Worm (Caenorhabditis elegans): ENCODE results near the gene ltd-1.

The ltd-1 gene

ce11 chrII:8131413-8131966 is 38.9 kb upstream of the ltd-1 start:
- TF ChIP-seq mab-5 (tag; optimal IDR thresholded peaks at IDR 0.05) (no peak), cnd-1 (tag; optimal IDR thresholded peaks at IDR 0.05) (no peak), unc-62 (GFP tag; optimal IDR thresholded peaks at IDR 0.05) (no peak), zip-8 (tag; optimal IDR thresholded peaks at IDR 0.05) (no peak), elt-3 (tag; optimal IDR thresholded peaks at IDR 0.05) (no peak), ham-2 (GFP tag; optimal IDR thresholded peaks at IDR 0.05) (no peak), snpc-4 (tag; optimal IDR thresholded peaks at IDR 0.05) (no peak), nhr-12 (tag; optimal IDR thresholded peaks at IDR 0.05) (no peak), ceh-43 (GFP tag; optimal IDR thresholded peaks at IDR 0.05) (no peak), M03D4.4 (tag; optimal IDR thresholded peaks at IDR 0.05) (no peak), mep-1 (tag; optimal IDR thresholded peaks at IDR 0.05) (no peak), ces-1 (GFP tag; optimal IDR thresholded peaks at IDR 0.05) (no peak), nhr-2 (tag; optimal IDR thresholded peaks at IDR 0.05) (no peak), blmp-1 (tag; optimal IDR thresholded peaks at IDR 0.05) (no peak), pha-4 (tag; optimal IDR thresholded peaks at IDR 0.05) (no peak), lsy-2 (tag; optimal IDR thresholded peaks at IDR 0.05) (no peak)

ce11 chrII:8130792-8131191 is 38.2 kb upstream of the ltd-1 start:
- TF ChIP-seq lsy-2 (tag; optimal IDR thresholded peaks at IDR 0.05), result no peak
- no peak for TF ChIP-seq mep-1 (tag; optimal IDR thresholded peaks at IDR 0.05)
- no peak for TF ChIP-seq lin-32 (GFP tag; optimal IDR thresholded peaks at IDR 0.05)
- TF ChIP-seq ceh-39 (tag; optimal IDR thresholded peaks at IDR 0.05), result no peak
- no peak for TF ChIP-seq ceh-83 (GFP tag; optimal IDR thresholded peaks at IDR 0.05)
- TF ChIP-seq elt-1 (tag; optimal IDR thresholded peaks at IDR 0.05; ENCODE audit: borderline replicate concordance, insufficient read depth), result no peak
- no peak for TF ChIP-seq ham-2 (GFP tag; optimal IDR thresholded peaks at IDR 0.05)
- no peak for TF ChIP-seq mls-2 (tag; optimal IDR thresholded peaks at IDR 0.05)
- no peak for TF ChIP-seq ztf-11 (tag; optimal IDR thresholded peaks at IDR 0.05)
- TF ChIP-seq unc-120 (tag; optimal IDR thresholded peaks at IDR 0.05; ENCODE audit: poor library complexity, severe bottlenecking), result no peak
- no peak for TF ChIP-seq unc-39 (tag; optimal IDR thresholded peaks at IDR 0.05)
- no peak for TF ChIP-seq elt-3 (tag; optimal IDR thresholded peaks at IDR 0.05)
- no peak for TF ChIP-seq mab-5 (tag; optimal IDR thresholded peaks at IDR 0.05)
- no peak for TF ChIP-seq lin-13 (tag; optimal IDR thresholded peaks at IDR 0.05)
- TF ChIP-seq tbx-8 (GFP tag; optimal IDR thresholded peaks at IDR 0.05), result no peak
- TF ChIP-seq ces-1 (GFP tag; optimal IDR thresholded peaks at IDR 0.05), result no peak
- no peak for TF ChIP-seq cnd-1 (tag; optimal IDR thresholded peaks at IDR 0.05)
- TF ChIP-seq nhr-28 (tag; optimal IDR thresholded peaks at IDR 0.05), result no peak
- no peak for TF ChIP-seq snpc-4 (tag; optimal IDR thresholded peaks at IDR 0.05)

ce11 chrII:8129495-8130010 is 37.0 kb upstream of the ltd-1 start, which contains the start of gene ulp-4:
ulp-4 (plus strand) TSS chrII:8129960.
- TF ChIP-seq ceh-43 (GFP tag; optimal IDR thresholded peaks at IDR 0.05) (no peak), unc-39 (tag; optimal IDR thresholded peaks at IDR 0.05) (no peak), M03D4.4 (tag; optimal IDR thresholded peaks at IDR 0.05) (no peak), ham-2 (GFP tag; optimal IDR thresholded peaks at IDR 0.05) (no peak), ztf-11 (tag; optimal IDR thresholded peaks at IDR 0.05) (no peak), hlh-1 (tag; optimal IDR thresholded peaks at IDR 0.05) (peak; percentile 16), sptf-1 (tag; optimal IDR thresholded peaks at IDR 0.05) (no peak)

- no peak for TF ChIP-seq unc-62 (GFP tag; optimal IDR thresholded peaks at IDR 0.05)
- TF ChIP-seq zip-8 (tag; optimal IDR thresholded peaks at IDR 0.05), result no peak
- TF ChIP-seq ceh-43 (GFP tag; optimal IDR thresholded peaks at IDR 0.05), result no peak
- no peak for TF ChIP-seq sptf-1 (tag; optimal IDR thresholded peaks at IDR 0.05)
- TF ChIP-seq sem-2 (GFP tag; optimal IDR thresholded peaks at IDR 0.05), result no peak
- TF ChIP-seq mab-5 (tag; optimal IDR thresholded peaks at IDR 0.05), result no peak
Observed at ce11 chrII:8129040-8129387, 36.5 kb upstream of the ltd-1 start.

DNA sequence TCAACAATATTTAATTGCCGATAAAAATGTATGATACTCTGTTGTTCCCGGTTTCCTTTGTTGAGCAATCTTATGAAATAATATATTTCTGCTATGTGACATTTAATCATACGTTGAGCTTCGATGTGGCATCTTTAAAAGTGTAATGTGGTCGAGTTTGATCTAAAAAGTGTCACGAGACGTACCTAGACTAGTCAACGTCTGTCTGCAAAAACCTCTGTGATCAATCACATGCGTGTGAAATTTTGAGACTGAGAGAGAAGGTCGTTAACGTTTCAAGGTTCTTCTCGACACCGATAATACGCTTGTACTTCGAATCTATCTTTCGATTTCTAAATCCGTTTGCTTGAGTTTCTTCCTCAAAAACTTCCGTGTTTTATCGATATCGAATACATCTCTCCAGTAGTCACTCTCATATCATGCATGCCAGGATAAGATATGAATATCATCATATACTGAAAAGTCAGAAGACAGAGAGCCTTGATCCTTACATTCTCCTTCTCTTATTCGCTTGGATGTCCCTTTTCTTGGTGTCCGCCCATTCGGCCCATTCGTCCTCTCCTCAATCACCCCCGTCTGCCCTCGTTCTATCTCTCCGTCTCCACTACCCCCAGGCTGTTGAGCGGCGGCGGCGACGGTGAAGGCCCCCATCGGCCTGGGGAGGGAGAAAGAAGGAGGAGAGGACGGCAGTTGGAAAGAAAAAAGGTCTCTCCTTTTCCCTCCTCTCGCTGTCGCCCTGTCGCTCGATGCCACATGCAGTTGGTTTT is 35.9 kb upstream of the ltd-1 start:
- TF ChIP-seq lsy-2 (tag; optimal IDR thresholded peaks at IDR 0.05) (peak; percentile 17), M03D4.4 (tag; optimal IDR thresholded peaks at IDR 0.05) (peak; percentile 46), unc-120 (tag; optimal IDR thresholded peaks at IDR 0.05; ENCODE audit: poor library complexity, severe bottlenecking) (peak; percentile 89), mls-2 (tag; optimal IDR thresholded peaks at IDR 0.05) (peak; percentile 66), ham-2 (GFP tag; optimal IDR thresholded peaks at IDR 0.05) (peak; percentile 66), drap-1 (GFP tag; optimal IDR thresholded peaks at IDR 0.05) (peak; percentile 51), hlh-1 (tag; optimal IDR thresholded peaks at IDR 0.05) (peak; percentile 22), sem-2 (GFP tag; optimal IDR thresholded peaks at IDR 0.05) (peak; percentile 34), unc-39 (tag; optimal IDR thresholded peaks at IDR 0.05) (no peak), ces-1 (GFP tag; optimal IDR thresholded peaks at IDR 0.05) (no peak), lin-13 (tag; optimal IDR thresholded peaks at IDR 0.05) (no peak), elt-3 (tag; optimal IDR thresholded peaks at IDR 0.05) (no peak), mep-1 (tag; optimal IDR thresholded peaks at IDR 0.05) (peak; percentile 61), nhr-2 (tag; optimal IDR thresholded peaks at IDR 0.05) (no peak), tbx-8 (GFP tag; optimal IDR thresholded peaks at IDR 0.05) (peak; percentile 22), lin-32 (GFP tag; optimal IDR thresholded peaks at IDR 0.05) (peak; percentile 9), cnd-1 (tag; optimal IDR thresholded peaks at IDR 0.05) (peak; percentile 16), nhr-28 (tag; optimal IDR thresholded peaks at IDR 0.05) (no peak), pha-4 (tag; optimal IDR thresholded peaks at IDR 0.05) (no peak), sptf-1 (tag; optimal IDR thresholded peaks at IDR 0.05) (peak; percentile 71)
